Fruit fly (Drosophila melanogaster): Measurements from ENCODE around the gene CG13875.

The CG13875 gene

dm6 chr3L:223019-223902 is 43.5 kb downstream of the CG13875 start, which contains the start of the genes pyx and CG33229 (continued):
- TF ChIP-seq CG13775 (GFP tag; optimal IDR thresholded peaks at IDR 0.05): peak; percentile 90
- TF ChIP-seq Myb (GFP tag; optimal IDR thresholded peaks at IDR 0.05): peak; percentile 59
- no peak; the same call in 1 of the 2 replicates for TF ChIP-seq Taf1 (GFP tag; IDR thresholded peaks at IDR 0.05)
- peak; percentile 71 for TF ChIP-seq CG13624 (GFP tag; optimal IDR thresholded peaks at IDR 0.05)
- peak; percentile 80 for TF ChIP-seq CG10366 (GFP tag; IDR thresholded peaks at IDR 0.05)
- TF ChIP-seq B-H1 (GFP tag; IDR thresholded peaks at IDR 0.05): peak; percentile 60; the same call in 2 of the 3 replicates
- TF ChIP-seq CG4820 (GFP tag; optimal IDR thresholded peaks at IDR 0.05): peak; percentile 81
- TF ChIP-seq CG42726 (GFP tag; IDR thresholded peaks at IDR 0.05; ENCODE audit: partially characterized antibody): no peak
- TF ChIP-seq CG34422 (GFP tag; IDR thresholded peaks at IDR 0.05): peak; percentile 88
- TF ChIP-seq bcd (GFP tag; optimal IDR thresholded peaks at IDR 0.05): peak; percentile 86
- peak; percentile 83 for TF ChIP-seq CG10654 (GFP tag; optimal IDR thresholded peaks at IDR 0.05)
- TF ChIP-seq CG13894 (tag; optimal IDR thresholded peaks at IDR 0.05): peak; percentile 88
- peak; percentile 91 for TF ChIP-seq Abd-B (GFP tag; optimal IDR thresholded peaks at IDR 0.05)
- TF ChIP-seq schlank (tag; optimal IDR thresholded peaks at IDR 0.05): peak; percentile 73

dm6 chr3L:224004-224951 is 44.6 kb downstream of the CG13875 start:
- TF ChIP-seq Hand (GFP tag; optimal IDR thresholded peaks at IDR 0.05) (peak; percentile 1), Kr (GFP tag; optimal IDR thresholded peaks at IDR 0.05) (no peak), CG13775 (GFP tag; optimal IDR thresholded peaks at IDR 0.05) (peak; percentile 29), lov (optimal IDR thresholded peaks at IDR 0.05) (no peak), lov (GFP tag; IDR thresholded peaks at IDR 0.05) (peak; percentile 77; the same call in 1 of the 3 replicates), CG4820 (GFP tag; optimal IDR thresholded peaks at IDR 0.05) (no peak), fu2 (GFP tag; optimal IDR thresholded peaks at IDR 0.05) (no peak), lola (GFP tag; optimal IDR thresholded peaks at IDR 0.05) (no peak), CG34376 (GFP tag; optimal IDR thresholded peaks at IDR 0.05) (peak; percentile 64), CG17361 (GFP tag; IDR thresholded peaks at IDR 0.05) (no peak), HmgD (GFP tag; optimal IDR thresholded peaks at IDR 0.05) (no peak), ab (GFP tag; optimal IDR thresholded peaks at IDR 0.05) (no peak), ara (GFP tag; IDR thresholded peaks at IDR 0.05) (peak; percentile 44), ftz-f1 (GFP tag; optimal IDR thresholded peaks at IDR 0.05) (peak; percentile 89), CG18011 (GFP tag; optimal IDR thresholded peaks at IDR 0.05) (no peak), MESR4 (GFP tag; optimal IDR thresholded peaks at IDR 0.05) (peak; percentile 99), wdn (GFP tag; IDR thresholded peaks at IDR 0.05) (no peak), CG9215 (GFP tag; IDR thresholded peaks at IDR 0.05) (no peak), tx (GFP tag; optimal IDR thresholded peaks at IDR 0.05) (no peak), slbo (GFP tag; IDR thresholded peaks at IDR 0.05) (peak; percentile 23; the same call in 1 of the 2 replicates), E2f1 (GFP tag; IDR thresholded peaks at IDR 0.05) (no peak; the same call in 1 of the 2 replicates), H2.0 (GFP tag; IDR thresholded peaks at IDR 0.05) (0 out of 2 replicates have a peak, but pooled peaks have one; percentile 10), gce (GFP tag; IDR thresholded peaks at IDR 0.05) (peak; percentile 27; the same call in 1 of the 3 replicates), Sox100B (GFP tag; optimal IDR thresholded peaks at IDR 0.05) (peak; percentile 20), Dip2 (GFP tag; IDR thresholded peaks at IDR 0.05) (no peak), CG17912 (GFP tag; optimal IDR thresholded peaks at IDR 0.05) (no peak), CG8478 (optimal IDR thresholded peaks at IDR 0.05) (peak; percentile 86), CG11093 (GFP tag; IDR thresholded peaks at IDR 0.05) (no peak), Med (GFP tag) (peak; percentile 85), Rfx (GFP tag; IDR thresholded peaks at IDR 0.05) (peak; percentile 41), CG17186 (GFP tag; optimal IDR thresholded peaks at IDR 0.05) (no peak), CG3838 (GFP tag; optimal IDR thresholded peaks at IDR 0.05) (peak; percentile 47), CG4707 (GFP tag; optimal IDR thresholded peaks at IDR 0.05) (no peak), Nf-YC (tag; optimal IDR thresholded peaks at IDR 0.05) (peak; percentile 24)

Data from whole organism, embryonic.